Worm (Caenorhabditis elegans) whole organism, L4 larva: ENCODE measurements around the gene Y55F3C.17.

Experiments
- ama-1 ChIP-seq: fragments of 150-350 bp; optimal IDR thresholded peaks from 2 replicates; lab custom pipeline; 2014; ENCODE audit warnings: inconsistent platforms, mixed read lengths
- daf-12 ChIP-seq: fragments of 150-350 bp; optimal IDR thresholded peaks from 2 replicates; lab custom pipeline; 2014; ENCODE audit warnings: missing biosample characterization, missing genetic modification reagents, missing genetic modification characterization
- daf-16 ChIP-seq, 3 experiments: sonication (generic microtip); optimal IDR thresholded peaks; 2 replicates each; lab custom pipeline; 2016 to 2017; ENCODE audit warnings: missing genetic modification characterization in 3 of 3, missing genetic modification reagents in 3 of 3, mild to moderate bottlenecking in 2 of 3, missing compliant biosample characterization in 2 of 3, missing biosample characterization in 1 of 3, moderate library complexity in 1 of 3
- fos-1 ChIP-seq: fragments of 150-350 bp; optimal IDR thresholded peaks from 2 replicates; lab custom pipeline; 2014; ENCODE audit warnings: missing biosample characterization, missing genetic modification characterization
- nhr-28 ChIP-seq: fragments of 150-350 bp; optimal IDR thresholded peaks from 2 replicates; lab custom pipeline; 2014; ENCODE audit warnings: missing biosample characterization, missing genetic modification characterization
- pha-4 ChIP-seq, 2 experiments: fragments of 150-350 bp in 1 of 2; fragments of 200-800 bp in 1 of 2; sonication (Bioruptor generic) in 1 of 2; IDR thresholded peaks in 1 of 2; optimal IDR thresholded peaks in 1 of 2; 2 replicates each; pipeline versions ENCODE4 v1.3.6 to Lab custom; 2014 to 2022; ENCODE audit warnings: missing genetic modification characterization in 2 of 2, missing genetic modification reagents in 2 of 2, missing biosample characterization in 1 of 2, missing compliant biosample characterization in 1 of 2
- pqm-1 ChIP-seq: sonication (generic microtip); optimal IDR thresholded peaks from 2 replicates; lab custom pipeline; 2017; ENCODE audit warnings: missing biosample characterization, missing genetic modification characterization
- unc-62 ChIP-seq, 3 experiments: fragments of 150-350 bp in 1 of 3; sonication (generic microtip); optimal IDR thresholded peaks in 2 of 3; peaks in 1 of 3; 1 replicate in 1 of 3; 2 replicates in 2 of 3; lab custom pipeline; 2014 to 2017; ENCODE audit warnings: missing biosample characterization in 3 of 3, missing genetic modification characterization in 3 of 3, missing genetic modification reagents in 3 of 3, missing genotype in 1 of 3
- ztf-7 ChIP-seq: fragments of 150-350 bp; optimal IDR thresholded peaks from 2 replicates; lab custom pipeline; 2014; ENCODE audit warnings: missing biosample characterization, missing genetic modification characterization

ce11 chrIV:657932-658331 lies 40.3 kb downstream of the Y55F3C.17 start:
- TF ChIP-seq unc-62 (GFP tag; optimal IDR thresholded peaks at IDR 0.05 in 1 of 2; lab: Kevin White, UChicago): no peak
- TF ChIP-seq unc-62 (tag; optimal IDR thresholded peaks at IDR 0.05; lab: Kevin White, UChicago): no peak
- TF ChIP-seq pha-4 (GFP tag; IDR thresholded peaks at IDR 0.05; lab: Robert Waterston, UW): 0 out of 2 replicates have a peak, but pooled peaks have one; percentile 23
- no peak for TF ChIP-seq pha-4 (tag; optimal IDR thresholded peaks at IDR 0.05; lab: Kevin White, UChicago)
- TF ChIP-seq nhr-28 (tag; lab: Kevin White, UChicago): no peak
- TF ChIP-seq ztf-7 (tag; lab: Kevin White, UChicago): no peak
- no peak for TF ChIP-seq ama-1 (lab: Kevin White, UChicago)
- TF ChIP-seq pqm-1 (tag; lab: Kevin White, UChicago): no peak
- TF ChIP-seq daf-16 (GFP tag; optimal IDR thresholded peaks at IDR 0.05; lab: Kevin White, UChicago): peak; percentile 14 to 16
- peak; percentile 40 for TF ChIP-seq daf-16 (tag; optimal IDR thresholded peaks at IDR 0.05; lab: Kevin White, UChicago)
- no peak for TF ChIP-seq daf-12
- no peak for TF ChIP-seq fos-1 (tag; lab: Kevin White, UChicago)
